Fruit fly (Drosophila melanogaster): ENCODE data around the gene CG31365.

DNA sequence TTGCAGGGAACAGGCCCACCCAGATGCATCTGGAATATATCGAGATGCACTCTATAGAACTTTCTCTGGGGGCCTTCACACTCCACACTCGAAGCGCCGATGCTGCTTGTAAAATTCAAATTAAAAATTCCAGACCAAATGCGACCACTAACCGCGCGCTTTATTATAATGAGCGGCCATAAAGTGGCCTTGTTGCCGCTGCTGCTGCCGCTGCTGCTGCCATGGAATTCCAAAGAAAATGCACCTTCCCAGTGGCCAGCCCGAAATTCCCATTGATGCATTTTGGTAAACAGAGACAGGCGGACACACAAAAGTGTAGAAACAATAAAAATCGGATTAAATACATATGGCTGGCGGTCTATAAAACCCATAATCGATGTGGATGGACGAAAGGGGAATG, 4.0 kb upstream of the CG31365 start:
- TF ChIP-seq Dll (optimal IDR thresholded peaks at IDR 0.05), result no peak
- no peak for TF ChIP-seq CG8478 (optimal IDR thresholded peaks at IDR 0.05)
- no peak for TF ChIP-seq psq (optimal IDR thresholded peaks at IDR 0.05)
- no peak for TF ChIP-seq usp (GFP tag; optimal IDR thresholded peaks at IDR 0.05)
- TF ChIP-seq pan (optimal IDR thresholded peaks at IDR 0.05), result no peak
